Fruit fly (Drosophila melanogaster) whole organism, embryonic: Measurements from ENCODE around the gene CG31974.

ENCODE experiments used
- Asciz ChIP-seq: fragments of 200-800 bp; sonication (Bioruptor generic); optimal IDR thresholded peaks from 2 replicates; lab custom pipeline; 2017; ENCODE audit warnings: missing biosample characterization, mild to moderate bottlenecking, missing genetic modification characterization, missing genetic modification reagents
- Awh ChIP-seq: fragments of 200-800 bp; sonication (Bioruptor generic); IDR thresholded peaks from 2 replicates; pipeline ENCODE4, ENCODE4 v1.3.6; 2022; ENCODE audit warnings: missing biosample characterization, missing genetic modification characterization
- CG10209 ChIP-seq: fragments of 200-800 bp; sonication (Bioruptor generic); optimal IDR thresholded peaks from 3 replicates; lab custom pipeline; 2017; ENCODE audit warnings: missing biosample characterization, mild to moderate bottlenecking, missing genetic modification characterization, missing genetic modification reagents
- CG10543 ChIP-seq: fragments of 200-800 bp; sonication (Bioruptor generic); optimal IDR thresholded peaks from 3 replicates; lab custom pipeline; 2017; ENCODE audit warnings: missing biosample characterization, mild to moderate bottlenecking, missing genetic modification characterization, moderate library complexity
- CG11695 ChIP-seq: fragments of 200-800 bp; sonication (Bioruptor generic); IDR thresholded peaks from 3 replicates; pipeline ENCODE4 v1.3.6; 2022; ENCODE audit warnings: missing biosample characterization, missing genetic modification characterization
- CG11696 ChIP-seq: fragments of 200-800 bp; sonication (Bioruptor generic); IDR thresholded peaks from 2 replicates; pipeline ENCODE4 v1.3.6; 2022; ENCODE audit warnings: missing biosample characterization, missing genetic modification characterization
- CG13894 ChIP-seq: fragments of 200-800 bp; sonication (Bioruptor generic); optimal IDR thresholded peaks from 3 replicates; lab custom pipeline; 2018; ENCODE audit warnings: missing biosample characterization, mild to moderate bottlenecking, missing genetic modification characterization, moderate library complexity
- CG15269 ChIP-seq: fragments of 200-800 bp; sonication (Bioruptor generic); optimal IDR thresholded peaks from 2 replicates; lab custom pipeline; 2018; ENCODE audit warnings: missing biosample characterization, mild to moderate bottlenecking, missing genetic modification characterization, moderate library complexity
- CG1603 ChIP-seq: fragments of 200-800 bp; sonication (Bioruptor generic); optimal IDR thresholded peaks from 2 replicates; lab custom pipeline; 2019; ENCODE audit warnings: missing biosample characterization, mild to moderate bottlenecking, missing genetic modification characterization, moderate library complexity
- CG17568 ChIP-seq: fragments of 200-800 bp; sonication (Bioruptor generic); optimal IDR thresholded peaks from 2 replicates; lab custom pipeline; 2018; ENCODE audit warnings: missing biosample characterization, mild to moderate bottlenecking, missing genetic modification characterization, moderate library complexity
- CG18619 ChIP-seq: fragments of 200-800 bp; sonication (Bioruptor generic); optimal IDR thresholded peaks from 3 replicates; lab custom pipeline; 2017; ENCODE audit warnings: missing biosample characterization, mild to moderate bottlenecking, missing genetic modification characterization
- CG2202 ChIP-seq: fragments of 200-800 bp; sonication (Bioruptor generic); optimal IDR thresholded peaks from 2 replicates; lab custom pipeline; 2018; ENCODE audit warnings: missing biosample characterization, mild to moderate bottlenecking, missing genetic modification characterization
- CG5180 ChIP-seq: fragments of 200-800 bp; sonication (Bioruptor generic); optimal IDR thresholded peaks from 3 replicates; lab custom pipeline; 2017; ENCODE audit warnings: missing biosample characterization, missing genetic modification characterization, mild to moderate bottlenecking, moderate library complexity, missing genetic modification reagents
- CG6813 ChIP-seq: fragments of 200-800 bp; sonication (Bioruptor generic); optimal IDR thresholded peaks from 2 replicates; lab custom pipeline; 2017; ENCODE audit warnings: missing biosample characterization, missing genetic modification characterization, mild to moderate bottlenecking, moderate library complexity, missing genetic modification reagents
- CG7987 ChIP-seq: fragments of 200-800 bp; sonication (Bioruptor generic); optimal IDR thresholded peaks from 2 replicates; lab custom pipeline; 2018; ENCODE audit warnings: missing biosample characterization, mild to moderate bottlenecking, missing genetic modification characterization, moderate library complexity
- Fer3 ChIP-seq: fragments of 200-800 bp; sonication (Bioruptor generic); optimal IDR thresholded peaks from 2 replicates; lab custom pipeline; 2018; ENCODE audit warnings: missing biosample characterization, mild to moderate bottlenecking, missing genetic modification characterization, moderate library complexity
- Gug ChIP-seq: fragments of 200-800 bp; sonication (Bioruptor generic); IDR thresholded peaks from 4 replicates; pipeline ENCODE4 v1.3.6; 2022; ENCODE audit warnings: missing biosample characterization, missing genetic modification characterization
- HLH3B ChIP-seq: fragments of 200-800 bp; sonication (Bioruptor generic); IDR thresholded peaks from 2 replicates; pipeline ENCODE4 v1.3.6; 2022; ENCODE audit warnings: missing biosample characterization, missing genetic modification characterization
- Hey ChIP-seq: fragments of 200-800 bp; sonication (Bioruptor generic); optimal IDR thresholded peaks from 3 replicates; lab custom pipeline; 2018; ENCODE audit warnings: missing biosample characterization, mild to moderate bottlenecking, missing genetic modification characterization
- HmgZ ChIP-seq: fragments of 200-800 bp; sonication (Bioruptor generic); optimal IDR thresholded peaks from 2 replicates; lab custom pipeline; 2018; ENCODE audit warnings: missing biosample characterization, mild to moderate bottlenecking, missing genetic modification characterization
- Meics ChIP-seq: fragments of 200-800 bp; sonication (Bioruptor generic); optimal IDR thresholded peaks from 2 replicates; lab custom pipeline; 2017; ENCODE audit warnings: missing biosample characterization, mild to moderate bottlenecking, missing genetic modification characterization
- Nf-YA ChIP-seq: fragments of 200-800 bp; sonication (Bioruptor generic); IDR thresholded peaks from 2 replicates; pipeline ENCODE4 v1.3.6; 2022; ENCODE audit warnings: missing biosample characterization, missing genetic modification characterization
- Nf-YC ChIP-seq: fragments of 200-800 bp; optimal IDR thresholded peaks from 3 replicates; lab custom pipeline; 2019; ENCODE audit warnings: missing biosample characterization, mild to moderate bottlenecking, missing genetic modification characterization, moderate library complexity
- PHDP ChIP-seq: fragments of 200-800 bp; sonication (Bioruptor generic); optimal IDR thresholded peaks from 3 replicates; lab custom pipeline; 2018; ENCODE audit warnings: missing biosample characterization, mild to moderate bottlenecking, missing genetic modification characterization, moderate library complexity
- Pdp1 ChIP-seq, 2 experiments: fragments of 200-800 bp; sonication (Bioruptor generic); optimal IDR thresholded peaks; 3 replicates each; lab custom pipeline; 2016; ENCODE audit warnings: missing biosample characterization in 2 of 2, missing genetic modification characterization in 2 of 2, mild to moderate bottlenecking in 1 of 2, moderate library complexity in 1 of 2
- Rfx ChIP-seq: fragments of 200-800 bp; sonication (Bioruptor generic); IDR thresholded peaks from 2 replicates; pipeline ENCODE4 v1.3.6; 2022; ENCODE audit warnings: missing biosample characterization, missing genetic modification characterization
- Sox100B ChIP-seq: fragments of 200-800 bp; sonication (Bioruptor generic); optimal IDR thresholded peaks from 3 replicates; lab custom pipeline; 2018; ENCODE audit warnings: missing biosample characterization, mild to moderate bottlenecking, missing genetic modification characterization
- Tbp ChIP-seq: fragments of >200 bp; optimal IDR thresholded peaks from 2 replicates; lab custom pipeline; 2018; ENCODE audit warnings: missing biosample characterization, missing genetic modification characterization
- Trl ChIP-seq, 3 experiments: fragments of >200 bp in 2 of 3; fragments of 200-800 bp in 1 of 3; sonication (Bioruptor generic) in 1 of 3; optimal IDR thresholded peaks; 2 replicates in 1 of 3; 3 replicates in 2 of 3; lab custom pipeline; 2016 to 2017; ENCODE audit warnings: missing biosample characterization in 1 of 3, missing genetic modification characterization in 1 of 3
- caup ChIP-seq: fragments of 200-800 bp; sonication (Bioruptor generic); optimal IDR thresholded peaks from 3 replicates; lab custom pipeline; 2017; ENCODE audit warnings: missing biosample characterization, mild to moderate bottlenecking, missing genetic modification characterization, moderate library complexity; ENCODE audit not compliant: severe bottlenecking
- cwo ChIP-seq: fragments of 200-800 bp; sonication (Bioruptor generic); optimal IDR thresholded peaks from 3 replicates; lab custom pipeline; 2017; ENCODE audit warnings: missing biosample characterization, missing genetic modification characterization, mild to moderate bottlenecking, moderate library complexity, missing genetic modification reagents
- disco-r ChIP-seq: fragments of 200-800 bp; sonication (Bioruptor generic); optimal IDR thresholded peaks from 2 replicates; lab custom pipeline; 2016; ENCODE audit warnings: missing biosample characterization, missing genetic modification characterization
- eve ChIP-seq, 2 experiments: fragments of >200 bp; optimal IDR thresholded peaks; 2 replicates each; lab custom pipeline; 2017; ENCODE audit warnings: missing biosample characterization in 2 of 2, missing genetic modification characterization in 2 of 2
- fd3F ChIP-seq: fragments of 200-800 bp; sonication (Bioruptor generic); optimal IDR thresholded peaks from 2 replicates; lab custom pipeline; 2018; ENCODE audit warnings: missing biosample characterization, mild to moderate bottlenecking, missing genetic modification characterization, moderate library complexity
- ftz-f1 ChIP-seq: fragments of 200-800 bp; sonication (Bioruptor generic); optimal IDR thresholded peaks from 2 replicates; lab custom pipeline; 2016; ENCODE audit warnings: missing biosample characterization, missing genetic modification characterization
- gem ChIP-seq: fragments of 200-800 bp; sonication (Bioruptor generic); optimal IDR thresholded peaks from 2 replicates; lab custom pipeline; 2019; ENCODE audit warnings: missing biosample characterization, mild to moderate bottlenecking, missing genetic modification characterization, moderate library complexity
- gsb-n ChIP-seq: fragments of 200-800 bp; sonication (Bioruptor generic); optimal IDR thresholded peaks from 3 replicates; lab custom pipeline; 2018; ENCODE audit warnings: missing biosample characterization, mild to moderate bottlenecking, missing genetic modification characterization
- ham ChIP-seq: fragments of 200-800 bp; sonication (Bioruptor generic); IDR thresholded peaks from 2 replicates; pipeline ENCODE4 v1.3.6; 2022; ENCODE audit warnings: missing biosample characterization, missing genetic modification characterization
- kni ChIP-seq: fragments of 200-800 bp; sonication (Bioruptor generic); optimal IDR thresholded peaks from 3 replicates; lab custom pipeline; 2017; ENCODE audit warnings: mild to moderate bottlenecking, missing biosample characterization, missing genetic modification reagents, missing genetic modification characterization
- lov ChIP-seq, 2 experiments: fragments of 200-800 bp in 1 of 2; fragments of >200 bp in 1 of 2; sonication (Bioruptor generic) in 1 of 2; IDR thresholded peaks in 1 of 2; optimal IDR thresholded peaks in 1 of 2; 2 replicates in 1 of 2; 3 replicates in 1 of 2; pipeline versions ENCODE4 v1.3.6 to Lab custom; 2017 to 2022; ENCODE audit warnings: missing biosample characterization in 1 of 2, missing genetic modification characterization in 1 of 2
- mirr ChIP-seq: fragments of 200-800 bp; sonication (Bioruptor generic); optimal IDR thresholded peaks from 3 replicates; lab custom pipeline; 2018; ENCODE audit warnings: missing biosample characterization, mild to moderate bottlenecking, missing genetic modification characterization
- pfk ChIP-seq: fragments of 200-800 bp; sonication (Bioruptor generic); optimal IDR thresholded peaks from 2 replicates; lab custom pipeline; 2018; ENCODE audit warnings: missing biosample characterization, mild to moderate bottlenecking, missing genetic modification characterization, moderate library complexity
- phol ChIP-seq: fragments of 200-800 bp; sonication (Bioruptor generic); optimal IDR thresholded peaks from 3 replicates; lab custom pipeline; 2018; ENCODE audit warnings: missing biosample characterization, mild to moderate bottlenecking, missing genetic modification characterization, moderate library complexity
- pnt ChIP-seq: fragments of 200-800 bp; sonication (Bioruptor generic); optimal IDR thresholded peaks from 3 replicates; lab custom pipeline; 2016; ENCODE audit warnings: missing biosample characterization, missing genetic modification characterization
- seq ChIP-seq: fragments of 200-800 bp; sonication (Bioruptor generic); IDR thresholded peaks from 2 replicates; pipeline ENCODE4 v1.3.6; 2022; ENCODE audit warnings: missing biosample characterization, missing genetic modification characterization
- sob ChIP-seq: fragments of 200-800 bp; sonication (Bioruptor generic); IDR thresholded peaks from 2 replicates; pipeline ENCODE4 v1.3.6; 2022; ENCODE audit warnings: missing biosample characterization, missing genetic modification characterization
- yki ChIP-seq: fragments of >200 bp; optimal IDR thresholded peaks from 3 replicates; lab custom pipeline; 2018
- zfh1 ChIP-seq: fragments of 200-800 bp; sonication (Bioruptor generic); IDR thresholded peaks from 3 replicates; pipeline ENCODE4 v1.3.6; 2022; ENCODE audit warnings: missing biosample characterization, missing genetic modification characterization

CG31974 gene

dm6 chr2L:117750-118149 lies 25.1 kb downstream of the CG31974 start (continued):
- TF ChIP-seq caup (GFP tag; lab: Kevin White, UChicago) (peak; percentile 31), HmgZ (peak; percentile 14), CG10209 (GFP tag; lab: Kevin White, UChicago) (peak; percentile 19), CG5180 (GFP tag; lab: Kevin White, UChicago) (peak; percentile 40), pnt (GFP tag; lab: Kevin White, UChicago) (no peak), ftz-f1 (GFP tag; lab: Kevin White, UChicago) (no peak), gsb-n (tag; lab: Kevin White, UChicago) (no peak), Fer3 (tag; lab: Kevin White, UChicago) (peak; percentile 35), kni (GFP tag; lab: Kevin White, UChicago) (peak; percentile 75), CG18619 (GFP tag; lab: Kevin White, UChicago) (peak; percentile 19), CG10543 (GFP tag; lab: Kevin White, UChicago) (peak; percentile 38), CG7987 (GFP tag; lab: Kevin White, UChicago) (peak; percentile 53), fd3F (GFP tag; lab: Kevin White, UChicago) (peak; percentile 26), CG6813 (peak; percentile 44), Pdp1 (GFP tag; optimal IDR thresholded peaks at IDR 0.05; lab: Kevin White, UChicago) (peak in 1 of 2 experiments; percentile 12), CG11696 (GFP tag; lab: Robert Waterston, UW) (no peak), Hey (tag; lab: Kevin White, UChicago) (peak; percentile 13), cwo (GFP tag; lab: Kevin White, UChicago) (peak; percentile 13), eve (GFP tag; optimal IDR thresholded peaks at IDR 0.05; lab: Kevin White, UChicago) (peak in 1 of 2 experiments; percentile 45), Awh (GFP tag; lab: Robert Waterston, UW) (peak; percentile 49; the same call in 1 of the 2 replicates), yki (lab: Kevin White, UChicago) (no peak), CG11695 (peak; percentile 51; the same call in 1 of the 3 replicates), Gug (GFP tag; lab: Robert Waterston, UW) (no peak), lov (optimal IDR thresholded peaks at IDR 0.05; lab: Kevin White, UChicago) (no peak), lov (GFP tag; IDR thresholded peaks at IDR 0.05; lab: Robert Waterston, UW) (peak; percentile 61; the same call in 1 of the 3 replicates), seq (GFP tag; lab: Robert Waterston, UW) (peak; percentile 28; the same call in 1 of the 2 replicates), Trl (optimal IDR thresholded peaks at IDR 0.05; lab: Kevin White, UChicago) (no peak), Trl (GFP tag; optimal IDR thresholded peaks at IDR 0.05; lab: Kevin White, UChicago) (peak; percentile 14), PHDP (peak; percentile 27), pfk (peak; percentile 32), Meics (GFP tag; lab: Kevin White, UChicago) (peak; percentile 32), HLH3B (GFP tag; lab: Robert Waterston, UW) (peak; percentile 39; the same call in 1 of the 2 replicates), gem (peak; percentile 9), CG15269 (peak; percentile 20), phol (no peak), Nf-YA (GFP tag; lab: Robert Waterston, UW) (0 out of 2 replicates have a peak, but pooled peaks have one; percentile 12), Tbp (GFP tag; lab: Kevin White, UChicago) (no peak), mirr (peak; percentile 70), disco-r (GFP tag; lab: Kevin White, UChicago) (no peak), Sox100B (GFP tag; lab: Kevin White, UChicago) (peak; percentile 38), Nf-YC (tag; lab: Kevin White, UChicago) (no peak), zfh1 (GFP tag; lab: Robert Waterston, UW) (0 out of 3 replicates have a peak, but pooled peaks have one; percentile 23), CG2202 (tag; lab: Kevin White, UChicago) (peak; percentile 4), ham (GFP tag; lab: Robert Waterston, UW) (no peak), Rfx (GFP tag; lab: Robert Waterston, UW) (peak; percentile 40; the same call in 1 of the 2 replicates), CG13894 (peak; percentile 17), sob (GFP tag; lab: Robert Waterston, UW) (peak; percentile 62; the same call in 1 of the 2 replicates), Asciz (peak; percentile 44), CG17568 (GFP tag; lab: Kevin White, UChicago) (peak; percentile 8), CG1603 (tag; lab: Kevin White, UChicago) (peak; percentile 14)
